Fruit fly (Drosophila melanogaster) whole organism, wandering third instar larva: ENCODE data around the gene CG42788.

Source experiments
- Abd-B ChIP-seq: fragments of >200 bp; optimal IDR thresholded peaks from 2 replicates; lab custom pipeline; 2017; ENCODE audit warnings: missing biosample characterization, missing genetic modification characterization
- CG32264 ChIP-seq: fragments of 200-800 bp; sonication (Bioruptor generic); optimal IDR thresholded peaks from 2 replicates; lab custom pipeline; 2016; ENCODE audit warnings: missing biosample characterization, missing genetic modification characterization
- CG9705 ChIP-seq: fragments of 200-800 bp; sonication (Bioruptor generic); optimal IDR thresholded peaks from 2 replicates; lab custom pipeline; 2018; ENCODE audit warnings: missing biosample characterization, mild to moderate bottlenecking, missing genetic modification characterization
- CrebA ChIP-seq: fragments of 200-800 bp; sonication (Bioruptor generic); optimal IDR thresholded peaks from 2 replicates; lab custom pipeline; 2016; ENCODE audit warnings: missing biosample characterization, mild to moderate bottlenecking, missing genetic modification characterization, borderline replicate concordance
- Dfd ChIP-seq: fragments of >200 bp; optimal IDR thresholded peaks from 2 replicates; lab custom pipeline; 2017; ENCODE audit warnings: missing biosample characterization, missing genetic modification characterization
- Dif ChIP-seq: fragments of 200-275, 200-300 bp; sonication (Bioruptor generic); optimal IDR thresholded peaks from 2 replicates; lab custom pipeline; 2018; ENCODE audit warnings: missing biosample characterization, missing genetic modification characterization; ENCODE audit not compliant: partially characterized antibody
- GATAd ChIP-seq: sonication (Bioruptor generic); optimal IDR thresholded peaks from 2 replicates; lab custom pipeline; 2016; ENCODE audit warnings: missing biosample characterization, missing genetic modification characterization
- HLH106 ChIP-seq: fragments of 200-800 bp; optimal IDR thresholded peaks from 3 replicates; lab custom pipeline; 2019; ENCODE audit warnings: missing biosample characterization, mild to moderate bottlenecking, missing genetic modification characterization, moderate library complexity
- Hnf4 ChIP-seq: fragments of 200-800 bp; sonication (Bioruptor generic); optimal IDR thresholded peaks from 2 replicates; lab custom pipeline; 2016; ENCODE audit warnings: missing biosample characterization, mild to moderate bottlenecking, missing genetic modification characterization
- Hr78 ChIP-seq: fragments of >200 bp; optimal IDR thresholded peaks from 2 replicates; lab custom pipeline; 2017; ENCODE audit warnings: missing biosample characterization, missing genetic modification characterization
- Hr83 ChIP-seq: fragments of 200-300 bp; sonication (Bioruptor generic); optimal IDR thresholded peaks from 2 replicates; lab custom pipeline; 2016; ENCODE audit warnings: missing biosample characterization, mild to moderate bottlenecking, missing genetic modification characterization, moderate library complexity; ENCODE audit not compliant: poor library complexity, severe bottlenecking
- Jra ChIP-seq: sonication (Bioruptor generic); optimal IDR thresholded peaks from 2 replicates; lab custom pipeline; 2016; ENCODE audit warnings: missing biosample characterization, missing genetic modification characterization
- Mio ChIP-seq: sonication (Bioruptor generic); optimal IDR thresholded peaks from 2 replicates; lab custom pipeline; 2016; ENCODE audit warnings: missing biosample characterization, missing genetic modification characterization
- Myc ChIP-seq: fragments of >200 bp; optimal IDR thresholded peaks from 2 replicates; lab custom pipeline; 2017
- N ChIP-seq: fragments of >200 bp; optimal IDR thresholded peaks from 2 replicates; lab custom pipeline; 2018; ENCODE audit warnings: missing biosample characterization, missing external identifiers, missing genetic modification characterization
- OdsH ChIP-seq: fragments of 200-800 bp; sonication (Bioruptor generic); optimal IDR thresholded peaks from 2 replicates; lab custom pipeline; 2016; ENCODE audit warnings: missing biosample characterization, mild to moderate bottlenecking, missing genetic modification characterization
- Rel ChIP-seq, 2 experiments: fragments of 200-800 bp; sonication (Bioruptor generic) in 1 of 2; optimal IDR thresholded peaks; 2 replicates in 1 of 2; 3 replicates in 1 of 2; lab custom pipeline; 2016 to 2019; ENCODE audit warnings: mild to moderate bottlenecking in 2 of 2, missing biosample characterization in 2 of 2, missing genetic modification characterization in 2 of 2, moderate library complexity in 1 of 2
- Sp1 ChIP-seq: fragments of 200-800 bp; sonication (Bioruptor generic); optimal IDR thresholded peaks from 3 replicates; lab custom pipeline; 2019; ENCODE audit warnings: missing biosample characterization, mild to moderate bottlenecking, missing genetic modification characterization, moderate library complexity
- Vsx2 ChIP-seq: fragments of 200-300, 225-300 bp; sonication (Bioruptor generic); optimal IDR thresholded peaks from 2 replicates; lab custom pipeline; 2018; ENCODE audit warnings: missing biosample characterization, missing genetic modification characterization; ENCODE audit not compliant: partially characterized antibody
- br ChIP-seq: fragments of 200-800 bp; sonication (Bioruptor generic); optimal IDR thresholded peaks from 2 replicates; lab custom pipeline; 2016; ENCODE audit warnings: missing biosample characterization, missing genetic modification characterization
- brk ChIP-seq: fragments of 200-800 bp; sonication (Bioruptor generic); optimal IDR thresholded peaks from 2 replicates; lab custom pipeline; 2016; ENCODE audit warnings: missing biosample characterization, mild to moderate bottlenecking, missing genetic modification characterization
- dl ChIP-seq, 2 experiments: fragments of 175-275, 200-275 bp in 1 of 2; fragments of 200-275 bp in 1 of 2; sonication (Bioruptor generic); optimal IDR thresholded peaks; lab custom pipeline; 2018; ENCODE audit warnings: mild to moderate bottlenecking in 2 of 2, missing biosample characterization in 2 of 2, missing genetic modification characterization in 2 of 2, moderate library complexity in 2 of 2; ENCODE audit not compliant: partially characterized antibody in 2 of 2, insufficient read depth in 1 of 2
- dmrt93B ChIP-seq: fragments of 200-800 bp; sonication (Bioruptor generic); optimal IDR thresholded peaks from 2 replicates; lab custom pipeline; 2018; ENCODE audit warnings: missing biosample characterization, mild to moderate bottlenecking, missing genetic modification characterization
- dsf ChIP-seq: sonication (Bioruptor generic); optimal IDR thresholded peaks from 2 replicates; lab custom pipeline; 2016; ENCODE audit warnings: missing biosample characterization, missing genetic modification characterization, borderline replicate concordance
- ey ChIP-seq: fragments of 200-800 bp; sonication (Bioruptor generic); optimal IDR thresholded peaks from 2 replicates; lab custom pipeline; 2016; ENCODE audit warnings: missing biosample characterization, missing genetic modification characterization
- foxo ChIP-seq, 2 experiments: fragments of 200-800 bp; sonication (Bioruptor generic); optimal IDR thresholded peaks; 2 replicates in 1 of 2; 3 replicates in 1 of 2; lab custom pipeline; 2016 to 2017; ENCODE audit warnings: missing biosample characterization in 2 of 2, missing genetic modification characterization in 2 of 2
- fru ChIP-seq: fragments of 200-800 bp; sonication (Bioruptor generic); optimal IDR thresholded peaks from 3 replicates; lab custom pipeline; 2016; ENCODE audit warnings: missing biosample characterization, mild to moderate bottlenecking, missing genetic modification characterization
- h ChIP-seq: fragments of 200-800 bp; sonication (Bioruptor generic); optimal IDR thresholded peaks from 3 replicates; lab custom pipeline; 2016; ENCODE audit warnings: missing biosample characterization, mild to moderate bottlenecking, missing genetic modification characterization
- jim ChIP-seq: fragments of 175-275, 200-325 bp; sonication (Bioruptor generic); optimal IDR thresholded peaks from 2 replicates; lab custom pipeline; 2016; ENCODE audit warnings: missing biosample characterization, mild to moderate bottlenecking, missing genetic modification characterization
- lola ChIP-seq: fragments of >200 bp; optimal IDR thresholded peaks from 2 replicates; lab custom pipeline; 2017; ENCODE audit warnings: missing biosample characterization, missing genetic modification characterization
- pan ChIP-seq: fragments of >200 bp; optimal IDR thresholded peaks from 2 replicates; lab custom pipeline; 2017
- psq ChIP-seq: fragments of 200-800 bp; sonication (Bioruptor generic); optimal IDR thresholded peaks from 3 replicates; lab custom pipeline; 2017; ENCODE audit warnings: missing biosample characterization, mild to moderate bottlenecking, missing genetic modification characterization, moderate library complexity
- rgr ChIP-seq: fragments of 200-800 bp; sonication (Bioruptor generic); optimal IDR thresholded peaks from 3 replicates; lab custom pipeline; 2016; ENCODE audit warnings: missing biosample characterization, mild to moderate bottlenecking, missing genetic modification characterization
- sage ChIP-seq: fragments of 200-800 bp; sonication (Bioruptor generic); optimal IDR thresholded peaks from 2 replicates; lab custom pipeline; 2016; ENCODE audit warnings: missing biosample characterization, mild to moderate bottlenecking, missing genetic modification characterization
- sv ChIP-seq: fragments of 200-800 bp; sonication (Bioruptor generic); optimal IDR thresholded peaks from 3 replicates; lab custom pipeline; 2016; ENCODE audit warnings: missing biosample characterization, missing genetic modification characterization
- tai ChIP-seq: sonication (Bioruptor generic); optimal IDR thresholded peaks from 2 replicates; lab custom pipeline; 2016; ENCODE audit warnings: missing biosample characterization, missing genetic modification characterization
- usp ChIP-seq: fragments of >200 bp; optimal IDR thresholded peaks from 2 replicates; lab custom pipeline; 2017; ENCODE audit warnings: missing biosample characterization, missing genetic modification characterization
- woc ChIP-seq: sonication (Bioruptor generic); optimal IDR thresholded peaks from 2 replicates; lab custom pipeline; 2016; ENCODE audit warnings: missing biosample characterization, mild to moderate bottlenecking, missing genetic modification characterization

Gene CG42788

DNA sequence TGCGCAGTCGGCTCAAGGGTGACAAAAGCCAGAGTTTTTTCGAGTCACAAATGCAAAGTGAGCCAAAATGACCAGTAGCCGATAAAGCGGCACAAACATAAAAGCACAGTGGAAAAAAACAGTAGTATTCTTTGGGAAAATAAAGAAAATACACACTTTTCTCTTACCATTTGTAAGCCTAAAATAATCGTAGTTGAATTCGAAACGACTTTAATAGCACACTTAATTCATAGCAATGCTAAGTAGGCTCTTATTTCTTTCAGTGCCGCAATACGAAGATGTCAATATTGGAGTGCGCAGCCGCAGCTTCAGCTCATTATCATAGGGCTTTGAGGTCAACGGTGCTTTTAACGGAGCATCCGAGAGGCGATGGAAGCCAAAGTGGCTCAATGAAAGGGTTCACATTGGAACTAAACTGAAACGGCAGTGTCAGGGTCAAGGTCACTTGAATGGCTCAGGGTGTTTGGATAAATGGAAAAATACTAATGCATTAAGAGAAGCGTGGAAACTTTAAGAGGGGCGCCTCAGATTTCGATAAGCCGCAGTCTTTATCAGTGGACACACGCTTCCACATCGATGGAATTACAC is 44.0 kb downstream of the CG42788 start:
- TF ChIP-seq Abd-B (GFP tag; lab: Kevin White, UChicago) (no peak), sv (GFP tag; lab: Kevin White, UChicago) (peak; percentile 70), psq (GFP tag; lab: Kevin White, UChicago) (peak; percentile 22), lola (no peak), Hr78 (no peak), pan (lab: Kevin White, UChicago) (no peak), Jra (no peak), rgr (GFP tag; lab: Kevin White, UChicago) (peak; percentile 48), dmrt93B (no peak), dsf (GFP tag; lab: Kevin White, UChicago) (no peak), Dfd (GFP tag; lab: Kevin White, UChicago) (no peak), brk (GFP tag; lab: Kevin White, UChicago) (no peak), Hnf4 (GFP tag; lab: Kevin White, UChicago) (peak; percentile 41), fru (GFP tag; lab: Kevin White, UChicago) (peak; percentile 37), N (GFP tag; lab: Kevin White, UChicago) (no peak), ey (peak; percentile 16), usp (GFP tag; lab: Kevin White, UChicago) (no peak), Myc (no peak), OdsH (GFP tag; lab: Kevin White, UChicago) (peak; percentile 10), sage (GFP tag; lab: Kevin White, UChicago) (no peak), GATAd (GFP tag; lab: Kevin White, UChicago) (no peak), CrebA (no peak), Sp1 (GFP tag; lab: Kevin White, UChicago) (no peak), Rel (GFP tag; optimal IDR thresholded peaks at IDR 0.05; lab: Kevin White, UChicago) (no peak), Rel (tag; optimal IDR thresholded peaks at IDR 0.05; lab: Kevin White, UChicago) (no peak), Mio (GFP tag; lab: Kevin White, UChicago) (no peak), h (GFP tag; lab: Kevin White, UChicago) (peak; percentile 19), jim (GFP tag; lab: Kevin White, UChicago) (no peak), br (GFP tag; lab: Kevin White, UChicago) (peak; percentile 45), Dif (no peak), HLH106 (tag; lab: Kevin White, UChicago) (peak; percentile 20), Hr83 (GFP tag; lab: Kevin White, UChicago) (no peak), tai (GFP tag; lab: Kevin White, UChicago) (peak; percentile 7), dl (GFP tag; optimal IDR thresholded peaks at IDR 0.05; lab: Kevin White, UChicago; ENCODE audit: insufficient read depth in 1 of 2, partially characterized antibody in 2 of 2) (no peak), CG9705 (GFP tag; lab: Kevin White, UChicago) (no peak), foxo (GFP tag; optimal IDR thresholded peaks at IDR 0.05; lab: Kevin White, UChicago) (peak in 1 of 2 experiments; percentile 60), woc (GFP tag; lab: Kevin White, UChicago) (no peak), Vsx2 (GFP tag; lab: Kevin White, UChicago) (no peak), CG32264 (GFP tag; lab: Kevin White, UChicago) (peak; percentile 10)

- TF ChIP-seq sage (GFP tag; lab: Kevin White, UChicago) (no peak), Dfd (GFP tag; lab: Kevin White, UChicago) (no peak), jim (GFP tag; lab: Kevin White, UChicago) (no peak), ey (no peak), Hnf4 (GFP tag; lab: Kevin White, UChicago) (no peak), psq (GFP tag; lab: Kevin White, UChicago) (no peak)
Measured at dm6 chr3R:15087043-15087442, 44.7 kb downstream of the CG42788 start.
